Worm (Caenorhabditis elegans): ENCODE data around the gene try-13.
A peak's percentile ranks its signal among the peaks of the same experiment; 100 is the strongest.

The try-13 gene

ce11 chrV:7449303-7449827 lies 9.5 kb downstream of the try-13 start, which contains the start of gene try-12:
Gene try-12 (plus strand): TSS chrV:7449353.
- TF ChIP-seq set-16 (GFP tag; IDR thresholded peaks at IDR 0.05) (no peak), unc-39 (tag; optimal IDR thresholded peaks at IDR 0.05) (no peak), unc-62 (GFP tag; optimal IDR thresholded peaks at IDR 0.05 in 1 of 2) (peak in 1 of 2 experiments; percentile 50), unc-62 (tag; optimal IDR thresholded peaks at IDR 0.05) (no peak), pha-4 (GFP tag; IDR thresholded peaks at IDR 0.05) (no peak), pha-4 (tag; optimal IDR thresholded peaks at IDR 0.05) (no peak), aha-1 (tag) (peak; percentile 70), dmd-8 (GFP tag; IDR thresholded peaks at IDR 0.05) (no peak)

ce11 chrV:7451421-7451820 lies 11.5 kb downstream of the try-13 start, which contains the start of gene try-11:
Gene try-11 (plus strand): TSS chrV:7451721.
- TF ChIP-seq daf-8 (GFP tag; IDR thresholded peaks at IDR 0.05) (no peak), mep-1 (tag; optimal IDR thresholded peaks at IDR 0.05) (no peak), unc-130 (GFP tag; optimal IDR thresholded peaks at IDR 0.05) (no peak), vab-7 (GFP tag; IDR thresholded peaks at IDR 0.05) (no peak), ceh-62 (tag; optimal IDR thresholded peaks at IDR 0.05) (no peak), ztf-11 (tag; optimal IDR thresholded peaks at IDR 0.05) (no peak), mdl-1 (tag; optimal IDR thresholded peaks at IDR 0.05) (no peak), unc-39 (tag; optimal IDR thresholded peaks at IDR 0.05) (no peak), lir-3 (tag; optimal IDR thresholded peaks at IDR 0.05) (no peak), ceh-82 (tag; optimal IDR thresholded peaks at IDR 0.05) (no peak), lin-29 (GFP tag; IDR thresholded peaks at IDR 0.05) (no peak), jun-1 (tag; optimal IDR thresholded peaks at IDR 0.05) (no peak), T26A8.4 (GFP tag; IDR thresholded peaks at IDR 0.05) (no peak), F10B5.3 (tag; optimal IDR thresholded peaks at IDR 0.05) (no peak), zip-2 (tag; optimal IDR thresholded peaks at IDR 0.05) (no peak), R02D3.7 (tag; optimal IDR thresholded peaks at IDR 0.05) (no peak), lin-15B (tag; optimal IDR thresholded peaks at IDR 0.05) (no peak), nhr-48 (tag; optimal IDR thresholded peaks at IDR 0.05) (no peak)

ce11 chrV:7454236-7454635 lies 14.3 kb downstream of the try-13 start, which contains the start of gene try-8:
Gene try-8 (minus strand): TSS chrV:7454336.
- TF ChIP-seq dmd-6 (GFP tag; IDR thresholded peaks at IDR 0.05) (no peak), pqm-1 (tag; optimal IDR thresholded peaks at IDR 0.05) (no peak), ZK546.5 (tag; optimal IDR thresholded peaks at IDR 0.05) (no peak), nhr-111 (GFP tag; optimal IDR thresholded peaks at IDR 0.05) (no peak), skn-1 (tag; optimal IDR thresholded peaks at IDR 0.05) (no peak), F10B5.3 (tag; optimal IDR thresholded peaks at IDR 0.05) (no peak), ceh-62 (tag; optimal IDR thresholded peaks at IDR 0.05) (no peak)

ce11 chrV:7455008-7455407 lies 15.1 kb downstream of the try-13 start, which contains the start of gene F25E5.2:
Gene F25E5.2 (plus strand): TSS chrV:7455308.
- TF ChIP-seq F44E2.7 (GFP tag; IDR thresholded peaks at IDR 0.05) (no peak), zip-11 (GFP tag; IDR thresholded peaks at IDR 0.05) (no peak), lin-15B (tag; optimal IDR thresholded peaks at IDR 0.05) (no peak), php-3 (GFP tag; IDR thresholded peaks at IDR 0.05) (no peak), pha-4 (GFP tag; IDR thresholded peaks at IDR 0.05) (no peak), pha-4 (tag; optimal IDR thresholded peaks at IDR 0.05) (no peak), mep-1 (tag; optimal IDR thresholded peaks at IDR 0.05) (no peak), ama-1 (optimal IDR thresholded peaks at IDR 0.05) (no peak)

DNA sequence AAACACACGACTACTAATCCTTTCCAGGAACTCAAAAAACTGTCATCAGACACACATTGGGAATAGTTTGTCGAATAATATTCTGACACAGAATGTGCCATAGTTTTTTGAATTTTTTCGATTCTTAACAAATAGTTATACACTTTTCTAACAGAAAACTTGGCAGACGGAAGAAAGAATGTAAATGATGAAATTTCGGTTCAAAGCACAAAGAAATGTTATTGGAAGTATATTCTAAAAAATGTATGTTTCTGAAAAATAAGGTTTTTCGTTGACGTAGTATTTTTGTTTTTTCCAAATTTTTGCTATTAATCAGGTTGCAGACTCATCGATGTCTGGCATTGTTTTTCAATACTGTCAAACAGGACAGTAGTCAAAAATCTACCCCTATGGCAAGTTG lies 21.0 kb downstream of the try-13 start, which contains the start of gene srh-92:
Gene srh-92 (minus strand): TSS at position 101 of the 400 bp plus-strand sequence.
- no peak for TF ChIP-seq Y5F2A.4 (GFP tag; optimal IDR thresholded peaks at IDR 0.05)
- TF ChIP-seq lin-38 (GFP tag; IDR thresholded peaks at IDR 0.05): no peak
- TF ChIP-seq nhr-6 (tag; optimal IDR thresholded peaks at IDR 0.05): no peak
- no peak for TF ChIP-seq sdz-12 (GFP tag; optimal IDR thresholded peaks at IDR 0.05)
- no peak for TF ChIP-seq lsy-2 (tag; optimal IDR thresholded peaks at IDR 0.05)
- TF ChIP-seq hlh-11 (tag; optimal IDR thresholded peaks at IDR 0.05): no peak
- TF ChIP-seq T20F7.1 (GFP tag; optimal IDR thresholded peaks at IDR 0.05): no peak
- no peak for TF ChIP-seq nhr-77 (tag; optimal IDR thresholded peaks at IDR 0.05)
- TF ChIP-seq mxl-2 (GFP tag; conservative IDR thresholded peaks at IDR 0.05): no peak
- TF ChIP-seq Y75B8A.6 (GFP tag; IDR thresholded peaks at IDR 0.05): no peak
- TF ChIP-seq lin-1 (GFP tag; IDR thresholded peaks at IDR 0.05): no peak
- no peak for TF ChIP-seq nhr-28 (tag; optimal IDR thresholded peaks at IDR 0.05)
- TF ChIP-seq dmd-8 (GFP tag; IDR thresholded peaks at IDR 0.05): no peak
- no peak for TF ChIP-seq ZK546.5 (tag; optimal IDR thresholded peaks at IDR 0.05)
- no peak for TF ChIP-seq jun-1 (tag; optimal IDR thresholded peaks at IDR 0.05)
- TF ChIP-seq duxl-1 (tag; optimal IDR thresholded peaks at IDR 0.05; ENCODE audit: poor library complexity): no peak
